Fruit fly (Drosophila melanogaster) whole organism, adult: ENCODE data around the gene cdi.

Source experiments
- CG11617 ChIP-seq: fragments of 200-800 bp; sonication (Bioruptor generic); optimal IDR thresholded peaks from 2 replicates; lab custom pipeline; 2017; ENCODE audit warnings: mild to moderate bottlenecking, missing biosample characterization, missing genetic modification reagents, missing genetic modification characterization
- CG12768 ChIP-seq: fragments of 200-800 bp; sonication (Bioruptor generic); optimal IDR thresholded peaks from 2 replicates; lab custom pipeline; 2017; ENCODE audit warnings: missing biosample characterization, missing genetic modification characterization, mild to moderate bottlenecking, moderate library complexity, missing genetic modification reagents
- CG14711 ChIP-seq: fragments of 200-800 bp; sonication (Bioruptor generic); optimal IDR thresholded peaks from 2 replicates; lab custom pipeline; 2018; ENCODE audit warnings: missing biosample characterization, mild to moderate bottlenecking, missing genetic modification characterization, moderate library complexity
- CG1620 ChIP-seq: fragments of 200-800 bp; sonication (Bioruptor generic); optimal IDR thresholded peaks from 2 replicates; lab custom pipeline; 2016; ENCODE audit warnings: missing biosample characterization, missing genetic modification characterization
- CG33017 ChIP-seq: fragments of 200-800 bp; sonication (Bioruptor generic); optimal IDR thresholded peaks from 2 replicates; lab custom pipeline; 2018; ENCODE audit warnings: missing biosample characterization, mild to moderate bottlenecking, missing genetic modification characterization, moderate library complexity
- CG5204 ChIP-seq: fragments of 200-800 bp; sonication (Bioruptor generic); optimal IDR thresholded peaks from 2 replicates; lab custom pipeline; 2016; ENCODE audit warnings: missing biosample characterization, missing genetic modification characterization
- CG7045 ChIP-seq: fragments of 200-800 bp; sonication (Bioruptor generic); optimal IDR thresholded peaks from 2 replicates; lab custom pipeline; 2017; ENCODE audit warnings: missing biosample characterization, mild to moderate bottlenecking, missing genetic modification characterization
- CG7101 ChIP-seq: fragments of 200-800 bp; sonication (Bioruptor generic); optimal IDR thresholded peaks from 2 replicates; lab custom pipeline; 2018; ENCODE audit warnings: missing biosample characterization, mild to moderate bottlenecking, missing genetic modification characterization, moderate library complexity
- Clk ChIP-seq: fragments of 200-800 bp; sonication (Bioruptor generic); optimal IDR thresholded peaks from 2 replicates; lab custom pipeline; 2017; ENCODE audit warnings: missing biosample characterization, missing genetic modification characterization
- Crg-1 ChIP-seq: fragments of 200-800 bp; sonication (Bioruptor generic); optimal IDR thresholded peaks from 2 replicates; lab custom pipeline; 2016; ENCODE audit warnings: missing biosample characterization, missing genetic modification characterization
- Hr96 ChIP-seq: fragments of 200-800 bp; sonication (Bioruptor generic); optimal IDR thresholded peaks from 2 replicates; lab custom pipeline; 2016; ENCODE audit warnings: missing biosample characterization, missing genetic modification characterization
- Mnt ChIP-seq: fragments of 200-800 bp; sonication (Bioruptor generic); optimal IDR thresholded peaks from 2 replicates; lab custom pipeline; 2016; ENCODE audit warnings: missing biosample characterization, mild to moderate bottlenecking, missing genetic modification characterization
- bab1 ChIP-seq: fragments of 200-800 bp; sonication (Bioruptor generic); optimal IDR thresholded peaks from 3 replicates; lab custom pipeline; 2019; ENCODE audit warnings: missing biosample characterization, mild to moderate bottlenecking, missing genetic modification characterization, moderate library complexity
- cic ChIP-seq: fragments of 200-800 bp; sonication (Bioruptor generic); optimal IDR thresholded peaks from 2 replicates; lab custom pipeline; 2017; ENCODE audit warnings: missing biosample characterization, mild to moderate bottlenecking, missing genetic modification characterization, moderate library complexity
- cnc ChIP-seq, 2 experiments: fragments of >200 bp; optimal IDR thresholded peaks; 2 replicates each; lab custom pipeline; 2017
- kay ChIP-seq: fragments of 200-800 bp; sonication (Bioruptor generic); peaks from one replicate; lab custom pipeline; 2016; ENCODE audit warnings: missing biosample characterization, missing genetic modification characterization, borderline replicate concordance
- ovo ChIP-seq: fragments of 200-800 bp; sonication (Bioruptor generic); optimal IDR thresholded peaks from 2 replicates; lab custom pipeline; 2016; ENCODE audit warnings: missing biosample characterization, missing genetic modification characterization
- pad ChIP-seq: fragments of 200-800 bp; sonication (Bioruptor generic); optimal IDR thresholded peaks from 3 replicates; lab custom pipeline; 2017; ENCODE audit warnings: missing biosample characterization, missing genetic modification characterization, mild to moderate bottlenecking, moderate library complexity, missing genetic modification reagents
- tj ChIP-seq: fragments of 200-800 bp; sonication (Bioruptor generic); optimal IDR thresholded peaks from 3 replicates; lab custom pipeline; 2017; ENCODE audit warnings: missing biosample characterization, mild to moderate bottlenecking, missing genetic modification characterization, moderate library complexity
- toe ChIP-seq: fragments of 200-800 bp; sonication (Bioruptor generic); optimal IDR thresholded peaks from 2 replicates; lab custom pipeline; 2016; ENCODE audit warnings: missing biosample characterization, missing genetic modification characterization

cdi gene

dm6 chr3R:19079140-19079539 lies 14.9 kb downstream of the cdi start:
- TF ChIP-seq Hr96 (GFP tag; lab: Kevin White, UChicago) (no peak), Mnt (GFP tag; lab: Kevin White, UChicago) (no peak), CG7101 (tag; lab: Kevin White, UChicago) (no peak), CG14711 (tag; lab: Kevin White, UChicago) (no peak), cnc (optimal IDR thresholded peaks at IDR 0.05; lab: Kevin White, UChicago) (no peak), kay (GFP tag; lab: Kevin White, UChicago) (no peak), toe (GFP tag; lab: Kevin White, UChicago) (no peak), CG33017 (tag; lab: Kevin White, UChicago) (no peak), Crg-1 (no peak), CG12768 (GFP tag; lab: Kevin White, UChicago) (no peak), pad (no peak), Clk (no peak)

DNA sequence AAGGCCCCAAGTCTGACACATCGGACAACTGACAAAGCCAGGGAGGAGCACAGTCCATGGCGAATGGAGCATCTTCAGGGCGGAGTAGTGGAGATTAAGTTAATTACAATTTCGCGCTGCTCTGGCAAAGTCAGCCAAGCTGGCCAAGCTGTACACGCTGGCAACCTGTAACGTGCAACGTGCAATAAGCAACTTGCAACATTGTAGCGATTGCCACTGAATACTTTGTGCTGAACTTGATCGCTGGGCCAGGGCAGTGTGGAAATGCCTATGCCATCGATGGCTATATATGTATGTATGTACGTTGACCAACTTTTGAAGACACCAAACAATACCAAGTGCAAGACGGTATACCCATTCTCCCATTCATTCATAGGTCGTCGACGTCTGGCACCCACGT lies 16.2 kb downstream of the cdi start:
- TF ChIP-seq CG7101 (tag; lab: Kevin White, UChicago) = no peak
- no peak for TF ChIP-seq Crg-1
- no peak for TF ChIP-seq Clk
- TF ChIP-seq CG1620 (GFP tag; lab: Kevin White, UChicago) = no peak
- TF ChIP-seq kay (GFP tag; lab: Kevin White, UChicago) = no peak
- TF ChIP-seq cic (GFP tag; lab: Kevin White, UChicago) = no peak
- no peak for TF ChIP-seq Mnt (GFP tag; lab: Kevin White, UChicago)
- no peak for TF ChIP-seq CG11617 (GFP tag; lab: Kevin White, UChicago)
- TF ChIP-seq CG7045 (GFP tag; lab: Kevin White, UChicago) = no peak
- no peak for TF ChIP-seq CG5204
- TF ChIP-seq pad = no peak
- TF ChIP-seq cnc (optimal IDR thresholded peaks at IDR 0.05; lab: Kevin White, UChicago) = no peak
- no peak for TF ChIP-seq tj (GFP tag; lab: Kevin White, UChicago)
- no peak for TF ChIP-seq bab1 (GFP tag; lab: Kevin White, UChicago)
- TF ChIP-seq CG14711 (tag; lab: Kevin White, UChicago) = no peak
- TF ChIP-seq CG12768 (GFP tag; lab: Kevin White, UChicago) = no peak
- no peak for TF ChIP-seq ovo (GFP tag; lab: Kevin White, UChicago)
- TF ChIP-seq toe (GFP tag; lab: Kevin White, UChicago) = no peak
- no peak for TF ChIP-seq CG33017 (tag; lab: Kevin White, UChicago)
- TF ChIP-seq Hr96 (GFP tag; lab: Kevin White, UChicago) = no peak

DNA sequence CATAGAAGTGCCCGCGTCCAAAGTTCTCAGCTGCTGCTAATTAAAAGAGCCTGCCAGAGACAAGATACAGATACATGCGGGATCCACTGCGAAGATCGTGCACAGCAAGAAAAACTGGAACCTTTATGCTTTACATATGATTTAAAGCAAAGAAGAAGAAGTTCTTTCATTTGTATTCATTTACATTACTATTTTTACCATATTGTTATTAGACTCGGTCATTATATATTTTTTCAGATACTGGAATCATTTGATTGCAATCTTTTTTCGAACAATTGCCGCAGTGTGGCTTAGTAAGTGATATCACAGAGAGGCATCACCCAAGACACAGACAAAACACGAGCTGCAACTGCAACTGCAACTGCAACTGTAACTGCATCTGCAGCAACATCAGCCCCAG lies 18.9 kb downstream of the cdi start:
- TF ChIP-seq cnc (optimal IDR thresholded peaks at IDR 0.05; lab: Kevin White, UChicago) (no peak), CG11617 (GFP tag; lab: Kevin White, UChicago) (no peak), CG33017 (tag; lab: Kevin White, UChicago) (no peak), pad (no peak), CG5204 (no peak), Clk (no peak), CG14711 (tag; lab: Kevin White, UChicago) (no peak), Crg-1 (no peak), Hr96 (GFP tag; lab: Kevin White, UChicago) (no peak), CG7101 (tag; lab: Kevin White, UChicago) (no peak), ovo (GFP tag; lab: Kevin White, UChicago) (no peak), tj (GFP tag; lab: Kevin White, UChicago) (no peak), cic (GFP tag; lab: Kevin White, UChicago) (no peak), kay (GFP tag; lab: Kevin White, UChicago) (no peak), CG7045 (GFP tag; lab: Kevin White, UChicago) (no peak), toe (GFP tag; lab: Kevin White, UChicago) (no peak), Mnt (GFP tag; lab: Kevin White, UChicago) (no peak), CG1620 (GFP tag; lab: Kevin White, UChicago) (no peak), bab1 (GFP tag; lab: Kevin White, UChicago) (no peak), CG12768 (GFP tag; lab: Kevin White, UChicago) (no peak)

- TF ChIP-seq pad = no peak
- no peak for TF ChIP-seq Hr96 (GFP tag; lab: Kevin White, UChicago)
- TF ChIP-seq tj (GFP tag; lab: Kevin White, UChicago) = no peak
- TF ChIP-seq cnc (optimal IDR thresholded peaks at IDR 0.05; lab: Kevin White, UChicago) = no peak
- TF ChIP-seq CG5204 = no peak
- no peak for TF ChIP-seq cic (GFP tag; lab: Kevin White, UChicago)
- TF ChIP-seq Crg-1 = no peak
Observed at dm6 chr3R:19074207-19074606, 19.9 kb downstream of the cdi start.

DNA sequence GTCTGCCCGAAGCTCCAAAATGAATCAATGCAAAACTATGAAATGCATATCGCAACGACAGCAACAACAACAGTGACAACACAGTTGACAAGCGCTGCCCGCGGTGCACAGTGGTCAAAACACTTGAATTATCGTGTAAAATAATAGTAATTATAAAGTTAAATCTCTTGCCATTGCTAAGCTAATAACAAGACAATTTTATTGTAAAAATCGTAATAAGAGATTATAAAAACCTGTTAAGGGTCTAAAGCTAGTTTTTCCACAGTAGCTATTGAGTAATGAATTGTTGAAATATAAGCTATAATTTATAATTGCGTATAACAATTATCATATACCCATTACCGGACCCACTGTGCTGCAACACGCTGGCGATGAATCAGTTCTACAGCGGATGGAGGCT lies 21.1 kb downstream of the cdi start:
- TF ChIP-seq cnc (optimal IDR thresholded peaks at IDR 0.05; lab: Kevin White, UChicago) = no peak
- TF ChIP-seq cic (GFP tag; lab: Kevin White, UChicago) = peak; percentile 36
- peak; percentile 59 for TF ChIP-seq CG7045 (GFP tag; lab: Kevin White, UChicago)
- peak; percentile 58 for TF ChIP-seq CG5204
- TF ChIP-seq bab1 (GFP tag; lab: Kevin White, UChicago) = peak; percentile 58
- no peak for TF ChIP-seq Crg-1
- TF ChIP-seq tj (GFP tag; lab: Kevin White, UChicago) = peak; percentile 5
- peak; percentile 21 for TF ChIP-seq toe (GFP tag; lab: Kevin White, UChicago)
- TF ChIP-seq Mnt (GFP tag; lab: Kevin White, UChicago) = no peak
- TF ChIP-seq kay (GFP tag; lab: Kevin White, UChicago) = peak; percentile 89
- TF ChIP-seq ovo (GFP tag; lab: Kevin White, UChicago) = no peak
- TF ChIP-seq CG1620 (GFP tag; lab: Kevin White, UChicago) = no peak
- TF ChIP-seq CG33017 (tag; lab: Kevin White, UChicago) = peak; percentile 14
- peak; percentile 15 for TF ChIP-seq CG14711 (tag; lab: Kevin White, UChicago)
- TF ChIP-seq CG7101 (tag; lab: Kevin White, UChicago) = peak; percentile 49
- peak; percentile 2 for TF ChIP-seq pad
- peak; percentile 10 for TF ChIP-seq Hr96 (GFP tag; lab: Kevin White, UChicago)
- TF ChIP-seq CG12768 (GFP tag; lab: Kevin White, UChicago) = peak; percentile 16
- no peak for TF ChIP-seq Clk
- TF ChIP-seq CG11617 (GFP tag; lab: Kevin White, UChicago) = peak; percentile 23
